Fruit fly (Drosophila melanogaster) whole organism, embryonic: Measurements from ENCODE around the gene CG43400.

Source experiments
- Ada2b ChIP-seq: fragments of 200-800 bp; sonication (Bioruptor generic); IDR thresholded peaks from 2 replicates; pipeline ENCODE4 v1.3.6; 2022; ENCODE audit warnings: missing biosample characterization, missing genetic modification characterization
- B-H2 ChIP-seq: fragments of 200-800 bp; sonication (Bioruptor generic); optimal IDR thresholded peaks from 2 replicates; lab custom pipeline; 2018; ENCODE audit warnings: missing biosample characterization, mild to moderate bottlenecking, missing genetic modification characterization
- Bgb ChIP-seq: fragments of 200-800 bp; sonication (Bioruptor generic); IDR thresholded peaks from 2 replicates; pipeline ENCODE4 v1.3.6; 2022; ENCODE audit warnings: missing biosample characterization, missing genetic modification characterization; ENCODE audit not compliant: partially characterized antibody
- CG10147 ChIP-seq: fragments of 200-800 bp; sonication (Bioruptor generic); optimal IDR thresholded peaks from 2 replicates; lab custom pipeline; 2019; ENCODE audit warnings: missing biosample characterization, mild to moderate bottlenecking, missing genetic modification characterization, moderate library complexity
- CG1024 ChIP-seq: fragments of 200-800 bp; sonication (Bioruptor generic); IDR thresholded peaks from 2 replicates; pipeline ENCODE4 v1.3.6; 2022; ENCODE audit warnings: missing biosample characterization, missing genetic modification characterization
- CG10979 ChIP-seq: fragments of 200-800 bp; sonication (Bioruptor generic); optimal IDR thresholded peaks from 2 replicates; lab custom pipeline; 2018; ENCODE audit warnings: missing biosample characterization, mild to moderate bottlenecking, missing genetic modification characterization, moderate library complexity
- CG11560 ChIP-seq: fragments of 200-800 bp; sonication (Bioruptor generic); IDR thresholded peaks from 3 replicates; pipeline ENCODE4 v1.3.6; 2022; ENCODE audit warnings: missing biosample characterization, missing genetic modification characterization
- CG12104 ChIP-seq: fragments of 200-800 bp; sonication (Bioruptor generic); optimal IDR thresholded peaks from 3 replicates; lab custom pipeline; 2016; ENCODE audit warnings: missing biosample characterization, missing genetic modification characterization
- CG12219 ChIP-seq: fragments of 200-800 bp; sonication (Bioruptor generic); optimal IDR thresholded peaks from 3 replicates; lab custom pipeline; 2018; ENCODE audit warnings: missing biosample characterization, mild to moderate bottlenecking, missing genetic modification characterization
- CG12299 ChIP-seq: fragments of 200-800 bp; sonication (Bioruptor generic); optimal IDR thresholded peaks from 2 replicates; lab custom pipeline; 2018; ENCODE audit warnings: missing biosample characterization, mild to moderate bottlenecking, missing genetic modification characterization
- CG13287 ChIP-seq: fragments of 200-800 bp; sonication (Bioruptor generic); IDR thresholded peaks from 2 replicates; pipeline ENCODE4 v1.3.6; 2022; ENCODE audit warnings: missing biosample characterization, missing genetic modification characterization; ENCODE audit not compliant: partially characterized antibody
- CG13775 ChIP-seq: fragments of 200-800 bp; sonication (Bioruptor generic); optimal IDR thresholded peaks from 3 replicates; lab custom pipeline; 2017; ENCODE audit warnings: missing biosample characterization, mild to moderate bottlenecking, missing genetic modification characterization
- CG1647 ChIP-seq: fragments of 200-800 bp; sonication (Bioruptor generic); optimal IDR thresholded peaks from 3 replicates; lab custom pipeline; 2016; ENCODE audit warnings: missing biosample characterization, missing genetic modification characterization
- CG16779 ChIP-seq: fragments of 200-800 bp; sonication (Bioruptor generic); IDR thresholded peaks from 2 replicates; pipeline ENCODE4 v1.3.6; 2022; ENCODE audit warnings: missing biosample characterization, missing genetic modification characterization
- CG17361 ChIP-seq: fragments of 200-800 bp; sonication (Bioruptor generic); IDR thresholded peaks from 3 replicates; pipeline ENCODE4 v1.3.6; 2022; ENCODE audit warnings: missing biosample characterization, missing genetic modification characterization
- CG18599 ChIP-seq: fragments of 200-800 bp; sonication (Bioruptor generic); optimal IDR thresholded peaks from 3 replicates; lab custom pipeline; 2017; ENCODE audit warnings: missing biosample characterization, missing genetic modification characterization, mild to moderate bottlenecking, moderate library complexity, missing genetic modification reagents
- CG33213 ChIP-seq: fragments of 200-800 bp; sonication (Bioruptor generic); optimal IDR thresholded peaks from 3 replicates; lab custom pipeline; 2016; ENCODE audit warnings: missing biosample characterization, missing genetic modification characterization
- CG34376 ChIP-seq: fragments of 200-800 bp; sonication (Bioruptor generic); optimal IDR thresholded peaks from 2 replicates; lab custom pipeline; 2018; ENCODE audit warnings: missing biosample characterization, mild to moderate bottlenecking, missing genetic modification characterization
- CG4820 ChIP-seq: fragments of 200-800 bp; sonication (Bioruptor generic); optimal IDR thresholded peaks from 3 replicates; lab custom pipeline; 2016; ENCODE audit warnings: missing biosample characterization, missing genetic modification characterization
- CG7556 ChIP-seq: fragments of 200-800 bp; sonication (Bioruptor generic); optimal IDR thresholded peaks from 2 replicates; lab custom pipeline; 2017; ENCODE audit warnings: missing biosample characterization, mild to moderate bottlenecking, missing genetic modification characterization
- CG9609 ChIP-seq: fragments of 200-800 bp; sonication (Bioruptor generic); optimal IDR thresholded peaks from 3 replicates; lab custom pipeline; 2016; ENCODE audit warnings: missing biosample characterization, missing genetic modification characterization
- CG9727 ChIP-seq: fragments of 200-800 bp; sonication (Bioruptor generic); optimal IDR thresholded peaks from 3 replicates; lab custom pipeline; 2017; ENCODE audit warnings: missing biosample characterization, mild to moderate bottlenecking, missing genetic modification characterization
- CG9817 ChIP-seq: fragments of 200-800 bp; sonication (Bioruptor generic); optimal IDR thresholded peaks from 2 replicates; lab custom pipeline; 2018; ENCODE audit warnings: missing biosample characterization, mild to moderate bottlenecking, missing genetic modification characterization, moderate library complexity
- CTCF ChIP-seq: fragments of 200-800 bp; sonication (Bioruptor generic); optimal IDR thresholded peaks from 2 replicates; lab custom pipeline; 2017; ENCODE audit warnings: missing biosample characterization, mild to moderate bottlenecking, missing genetic modification characterization, moderate library complexity
- Camta ChIP-seq: fragments of 200-800 bp; sonication (Bioruptor generic); optimal IDR thresholded peaks from 2 replicates; lab custom pipeline; 2016; ENCODE audit warnings: missing biosample characterization, missing genetic modification characterization
- ERR ChIP-seq: fragments of 200-800 bp; sonication (Bioruptor generic); optimal IDR thresholded peaks from 2 replicates; lab custom pipeline; 2016; ENCODE audit warnings: missing biosample characterization, missing genetic modification characterization
- GATAe ChIP-seq: fragments of 200-800 bp; sonication (Bioruptor generic); conservative IDR thresholded peaks from 2 replicates; pipeline ENCODE4 v1.3.6; 2022; ENCODE audit warnings: missing biosample characterization, missing genetic modification characterization
- Hsf ChIP-seq: fragments of 200-800 bp; sonication (Bioruptor generic); optimal IDR thresholded peaks from 3 replicates; lab custom pipeline; 2016; ENCODE audit warnings: missing biosample characterization, missing genetic modification characterization
- Myb ChIP-seq: fragments of 200-800 bp; sonication (Bioruptor generic); optimal IDR thresholded peaks from 2 replicates; lab custom pipeline; 2016; ENCODE audit warnings: missing biosample characterization, missing genetic modification characterization
- NC2β ChIP-seq: fragments of 200-800 bp; sonication (Bioruptor generic); optimal IDR thresholded peaks from 2 replicates; lab custom pipeline; 2016; ENCODE audit warnings: missing biosample characterization, missing genetic modification characterization
- Oaz ChIP-seq: fragments of 200-800 bp; sonication (Bioruptor generic); IDR thresholded peaks from 2 replicates; pipeline ENCODE4 v1.3.6; 2022; ENCODE audit warnings: missing biosample characterization, missing genetic modification characterization
- Taf1 ChIP-seq: fragments of 200-800 bp; sonication (Bioruptor generic); IDR thresholded peaks from 2 replicates; pipeline ENCODE4 v1.3.6; 2022; ENCODE audit warnings: missing biosample characterization, missing genetic modification characterization
- bigmax ChIP-seq: fragments of 200-800 bp; sonication (Bioruptor generic); optimal IDR thresholded peaks from 2 replicates; lab custom pipeline; 2018; ENCODE audit warnings: missing biosample characterization, mild to moderate bottlenecking, missing genetic modification characterization
- chn ChIP-seq: fragments of 200-800 bp; sonication (Bioruptor generic); optimal IDR thresholded peaks from 2 replicates; lab custom pipeline; 2016; ENCODE audit warnings: missing biosample characterization, missing genetic modification characterization
- danr ChIP-seq: fragments of 200-800 bp; sonication (Bioruptor generic); IDR thresholded peaks from 2 replicates; pipeline ENCODE4 v1.3.6; 2022; ENCODE audit warnings: missing biosample characterization, missing genetic modification characterization
- emc ChIP-seq: fragments of 200-800 bp; sonication (Bioruptor generic); optimal IDR thresholded peaks from 2 replicates; lab custom pipeline; 2016; ENCODE audit warnings: missing biosample characterization, missing genetic modification characterization
- gcm ChIP-seq: fragments of 200-800 bp; sonication (Bioruptor generic); optimal IDR thresholded peaks from 2 replicates; lab custom pipeline; 2019; ENCODE audit warnings: missing biosample characterization, mild to moderate bottlenecking, missing genetic modification characterization, moderate library complexity
- grn ChIP-seq: fragments of 200-800 bp; sonication (Bioruptor generic); optimal IDR thresholded peaks from 3 replicates; lab custom pipeline; 2017; ENCODE audit warnings: missing biosample characterization, missing genetic modification characterization
- ind ChIP-seq: fragments of 200-800 bp; sonication (Bioruptor generic); optimal IDR thresholded peaks from 3 replicates; lab custom pipeline; 2016; ENCODE audit warnings: missing biosample characterization, missing genetic modification characterization
- jing ChIP-seq: fragments of 200-800 bp; sonication (Bioruptor generic); optimal IDR thresholded peaks from 2 replicates; lab custom pipeline; 2018; ENCODE audit warnings: missing biosample characterization, mild to moderate bottlenecking, missing genetic modification characterization
- klu ChIP-seq: fragments of 200-800 bp; sonication (Bioruptor generic); IDR thresholded peaks from 2 replicates; pipeline ENCODE4 v1.3.6; 2022; ENCODE audit warnings: missing biosample characterization, missing genetic modification characterization
- otp ChIP-seq: fragments of 200-800 bp; sonication (Bioruptor generic); IDR thresholded peaks from 3 replicates; pipeline ENCODE4, ENCODE4 v1.3.6; 2022; ENCODE audit warnings: missing biosample characterization, missing genetic modification characterization
- pzg ChIP-seq: fragments of 200-800 bp; sonication (Bioruptor generic); optimal IDR thresholded peaks from 3 replicates; lab custom pipeline; 2018; ENCODE audit warnings: missing biosample characterization, mild to moderate bottlenecking, missing genetic modification characterization, moderate library complexity
- ro ChIP-seq: fragments of 200-800 bp; sonication (Bioruptor generic); IDR thresholded peaks from 2 replicates; pipeline ENCODE4 v1.3.6; 2022; ENCODE audit warnings: missing biosample characterization, missing genetic modification characterization
- slbo ChIP-seq: fragments of 200-800 bp; sonication (Bioruptor generic); IDR thresholded peaks from 2 replicates; pipeline ENCODE4 v1.3.6; 2022; ENCODE audit warnings: missing biosample characterization, missing genetic modification characterization
- stc ChIP-seq: fragments of 200-800 bp; sonication (Bioruptor generic); IDR thresholded peaks from 2 replicates; pipeline ENCODE4 v1.3.6; 2022; ENCODE audit warnings: missing biosample characterization, missing genetic modification characterization
- tna ChIP-seq: fragments of 200-800 bp; sonication (Bioruptor generic); IDR thresholded peaks from 2 replicates; pipeline ENCODE4 v1.3.6; 2022; ENCODE audit warnings: missing biosample characterization, missing genetic modification characterization; ENCODE audit not compliant: partially characterized antibody
- unc-4 ChIP-seq: fragments of 200-800 bp; sonication (Bioruptor generic); IDR thresholded peaks from 2 replicates; pipeline ENCODE4 v1.3.6; 2022; ENCODE audit warnings: missing biosample characterization, missing genetic modification characterization; ENCODE audit not compliant: partially characterized antibody
- wdn ChIP-seq: fragments of 200-800 bp; sonication (Bioruptor generic); IDR thresholded peaks from 2 replicates; pipeline ENCODE4 v1.3.6; 2022; ENCODE audit warnings: missing biosample characterization, missing genetic modification characterization

Gene CG43400

DNA sequence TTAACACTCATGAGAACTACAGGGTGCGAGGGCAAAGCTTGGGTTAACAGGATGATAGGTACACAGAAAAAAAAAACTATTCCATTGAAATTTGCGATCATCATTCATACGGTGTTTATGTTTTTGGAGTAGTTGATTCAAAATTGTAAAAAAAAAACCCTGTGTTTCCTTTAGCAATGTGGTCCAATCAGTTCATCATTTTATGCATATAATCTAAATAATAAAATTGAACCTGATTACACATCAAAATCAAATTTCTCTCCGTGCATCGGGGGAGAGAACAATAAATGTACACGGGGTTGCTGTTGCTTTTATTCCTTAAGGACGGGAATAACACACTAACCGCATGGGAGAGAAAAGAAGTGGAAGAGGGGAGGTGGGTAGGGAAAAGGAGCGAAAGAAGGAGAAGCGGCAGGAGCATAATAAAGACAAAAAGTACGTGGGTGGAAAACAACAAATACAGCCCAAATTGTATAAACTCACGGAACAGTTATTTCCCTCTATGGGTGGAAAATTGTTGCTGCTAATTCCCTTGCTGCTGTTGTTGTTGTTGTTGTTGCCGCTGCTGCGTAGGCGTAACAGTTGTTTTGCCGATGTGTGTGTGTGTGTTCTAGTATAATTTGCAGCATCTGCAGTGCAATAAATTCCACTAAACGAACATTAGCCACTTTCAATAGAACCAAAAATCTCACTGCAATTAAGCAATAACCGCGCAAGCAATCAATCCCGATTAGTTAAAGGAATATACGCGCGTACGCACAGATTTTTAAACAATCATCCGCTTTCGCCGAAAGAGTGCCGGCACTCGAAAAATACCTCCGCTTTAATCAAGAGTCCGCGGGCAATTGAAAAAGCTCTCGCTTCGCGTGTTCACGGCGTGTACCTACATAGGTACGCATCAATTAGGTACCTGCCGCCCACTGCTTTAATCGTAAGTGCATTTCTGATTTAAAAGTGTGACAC, 27.1 kb upstream of the CG43400 start, which contains the start of gene Agpat2 (continued):
- peak; percentile 59 for TF ChIP-seq CG9817
- peak; percentile 69 for TF ChIP-seq CG1647 (GFP tag; lab: Kevin White, UChicago)
- peak; percentile 82 for TF ChIP-seq NC2β
- TF ChIP-seq CG11560 (tag; lab: Robert Waterston, UW) = peak; percentile 59; the same call in 2 of the 3 replicates
- TF ChIP-seq klu = no peak; the same call in 1 of the 2 replicates
- TF ChIP-seq slbo = peak; percentile 82
- peak; percentile 46 for TF ChIP-seq Oaz (GFP tag; lab: Robert Waterston, UW)
- TF ChIP-seq CG9609 (GFP tag; lab: Kevin White, UChicago) = peak; percentile 76
- peak; percentile 81 for TF ChIP-seq stc
- TF ChIP-seq tna (GFP tag; lab: Robert Waterston, UW) = no peak
- 0 out of 2 replicates have a peak, but pooled peaks have one; percentile 11 for TF ChIP-seq GATAe (GFP tag; lab: Robert Waterston, UW)
- peak; percentile 15 for TF ChIP-seq CTCF (GFP tag; lab: Kevin White, UChicago)
- TF ChIP-seq gcm (GFP tag; lab: Kevin White, UChicago) = peak; percentile 83
- no peak for TF ChIP-seq CG16779 (GFP tag; lab: Robert Waterston, UW)
- TF ChIP-seq CG18599 (GFP tag; lab: Kevin White, UChicago) = peak; percentile 93
- TF ChIP-seq Myb (GFP tag; lab: Kevin White, UChicago) = peak; percentile 53
- peak; percentile 80 for TF ChIP-seq CG10147 (GFP tag; lab: Kevin White, UChicago)
- peak; percentile 74 for TF ChIP-seq ERR (GFP tag; lab: Kevin White, UChicago)
- TF ChIP-seq CG9727 (GFP tag; lab: Kevin White, UChicago) = peak; percentile 83
- TF ChIP-seq CG13775 (GFP tag; lab: Kevin White, UChicago) = peak; percentile 70
- peak; percentile 67 for TF ChIP-seq jing (GFP tag; lab: Kevin White, UChicago)
- no peak for TF ChIP-seq Bgb (GFP tag; lab: Robert Waterston, UW)
- no peak for TF ChIP-seq pzg (GFP tag; lab: Kevin White, UChicago)
- peak; percentile 70 for TF ChIP-seq danr (GFP tag; lab: Robert Waterston, UW)
- peak; percentile 84 for TF ChIP-seq CG4820
- TF ChIP-seq CG12299 (tag; lab: Kevin White, UChicago) = peak; percentile 81
- TF ChIP-seq ro (GFP tag; lab: Robert Waterston, UW) = 0 out of 2 replicates have a peak, but pooled peaks have one; percentile 20
- peak; percentile 44 for TF ChIP-seq emc (GFP tag; lab: Kevin White, UChicago)
- TF ChIP-seq CG34376 (GFP tag; lab: Kevin White, UChicago) = peak; percentile 62
- TF ChIP-seq wdn (GFP tag; lab: Robert Waterston, UW) = peak; percentile 39; the same call in 1 of the 2 replicates
- TF ChIP-seq CG7556 = peak; percentile 90
- no peak for TF ChIP-seq CG13287 (GFP tag; lab: Robert Waterston, UW)
- TF ChIP-seq CG12219 (GFP tag; lab: Kevin White, UChicago) = peak; percentile 74
- peak; percentile 59 for TF ChIP-seq Taf1 (GFP tag; lab: Robert Waterston, UW)
- no peak for TF ChIP-seq unc-4 (GFP tag; lab: Robert Waterston, UW)
- TF ChIP-seq chn (GFP tag; lab: Kevin White, UChicago) = peak; percentile 77
- TF ChIP-seq ind (GFP tag; lab: Kevin White, UChicago) = peak; percentile 86
- TF ChIP-seq CG12104 (GFP tag; lab: Kevin White, UChicago) = peak; percentile 80
- peak; percentile 62 for TF ChIP-seq B-H2
- peak; percentile 71 for TF ChIP-seq Ada2b
- peak; percentile 87 for TF ChIP-seq CG17361
- TF ChIP-seq CG33213 = peak; percentile 68
- peak; percentile 86 for TF ChIP-seq Hsf (GFP tag; lab: Kevin White, UChicago)
- TF ChIP-seq CG1024 (GFP tag; lab: Robert Waterston, UW) = peak; percentile 51; the same call in 1 of the 2 replicates
- TF ChIP-seq grn (GFP tag; lab: Kevin White, UChicago) = no peak
- TF ChIP-seq bigmax (GFP tag; lab: Kevin White, UChicago) = no peak
- TF ChIP-seq CG10979 = peak; percentile 89
- peak; percentile 71; the same call in 2 of the 3 replicates for TF ChIP-seq otp (GFP tag; lab: Robert Waterston, UW)
- TF ChIP-seq Camta (GFP tag; lab: Kevin White, UChicago) = peak; percentile 79
